Worm (Caenorhabditis elegans) whole organism, mixed stage, embryonic: ENCODE results near the gene pqn-31.

Experiments used
- blmp-1 ChIP-seq: fragments of 150-350 bp; optimal IDR thresholded peaks from 2 replicates; lab custom pipeline; 2014; ENCODE audit warnings: missing biosample characterization, missing genetic modification characterization
- ceh-43 ChIP-seq: fragments of 200-800 bp; sonication (Bioruptor generic); optimal IDR thresholded peaks from 2 replicates; lab custom pipeline; 2018; ENCODE audit warnings: mild to moderate bottlenecking, missing genetic modification characterization, moderate library complexity, missing compliant biosample characterization
- elt-1 ChIP-seq: sonication (generic microtip); optimal IDR thresholded peaks from 2 replicates; lab custom pipeline; 2017; ENCODE audit warnings: missing genetic modification characterization, mild to moderate bottlenecking, missing compliant biosample characterization, antibody characterized with exemption, moderate library complexity, borderline replicate concordance; ENCODE audit not compliant: insufficient read depth
- flh-1 ChIP-seq: fragments of 200-800 bp; sonication (Bioruptor generic); optimal IDR thresholded peaks from 2 replicates; lab custom pipeline; 2018; ENCODE audit warnings: mild to moderate bottlenecking, missing genetic modification characterization, moderate library complexity, missing compliant biosample characterization
- lin-13 ChIP-seq: fragments of 150-350 bp; optimal IDR thresholded peaks from 2 replicates; lab custom pipeline; 2014; ENCODE audit warnings: missing biosample characterization, missing genetic modification characterization
- mab-5 ChIP-seq: fragments of 150-350 bp; optimal IDR thresholded peaks from 2 replicates; lab custom pipeline; 2014; ENCODE audit warnings: missing biosample characterization, missing genetic modification characterization
- nhr-237 ChIP-seq: fragments of 150-350 bp; optimal IDR thresholded peaks from 2 replicates; lab custom pipeline; 2014; ENCODE audit warnings: missing biosample characterization, missing genetic modification characterization
- nhr-28 ChIP-seq: fragments of 150-350 bp; optimal IDR thresholded peaks from 2 replicates; lab custom pipeline; 2014; ENCODE audit warnings: missing biosample characterization, missing genetic modification characterization
- nhr-76 ChIP-seq: sonication (generic microtip); optimal IDR thresholded peaks from 2 replicates; lab custom pipeline; 2017; ENCODE audit warnings: missing biosample characterization, missing genetic modification characterization
- unc-39 ChIP-seq: fragments of 150-350 bp; optimal IDR thresholded peaks from 2 replicates; lab custom pipeline; 2014; ENCODE audit warnings: missing biosample characterization, missing genetic modification characterization
- unc-62 ChIP-seq: fragments of 150-350 bp; optimal IDR thresholded peaks from 2 replicates; lab custom pipeline; 2014; ENCODE audit warnings: missing biosample characterization, missing genetic modification reagents, missing genetic modification characterization
- ztf-11 ChIP-seq: fragments of 150-350 bp; optimal IDR thresholded peaks from 2 replicates; lab custom pipeline; 2014; ENCODE audit warnings: missing biosample characterization, missing genetic modification characterization

ce11 chrV:9154772-9155171 is 45.4 kb downstream of the pqn-31 start, which contains the start of gene B0222.5:
- TF ChIP-seq ceh-43 (GFP tag; lab: Kevin White, UChicago) (no peak), flh-1 (GFP tag; lab: Kevin White, UChicago) (no peak), nhr-237 (tag; lab: Kevin White, UChicago) (no peak), elt-1 (no peak), lin-13 (tag; lab: Kevin White, UChicago) (no peak), blmp-1 (tag; lab: Kevin White, UChicago) (no peak), ztf-11 (tag; lab: Kevin White, UChicago) (no peak), unc-39 (tag; lab: Kevin White, UChicago) (no peak), nhr-76 (tag; lab: Kevin White, UChicago) (no peak), unc-62 (GFP tag; lab: Kevin White, UChicago) (no peak), nhr-28 (tag; lab: Kevin White, UChicago) (no peak), mab-5 (tag; lab: Kevin White, UChicago) (no peak)
